Fruit fly (Drosophila melanogaster) whole organism, prepupa: ENCODE results near the gene CG5188.

ENCODE experiments used
- CG1621 ChIP-seq: fragments of 200-800 bp; sonication (Bioruptor generic); optimal IDR thresholded peaks from 3 replicates; lab custom pipeline; 2018; ENCODE audit warnings: missing biosample characterization, mild to moderate bottlenecking, missing genetic modification characterization
- CG3919 ChIP-seq: fragments of 200-800 bp; sonication (Bioruptor generic); optimal IDR thresholded peaks from 3 replicates; lab custom pipeline; 2016; ENCODE audit warnings: missing biosample characterization, missing genetic modification characterization
- CG8119 ChIP-seq: fragments of 200-800 bp; sonication (Bioruptor generic); IDR thresholded peaks from 3 replicates; pipeline ENCODE4 v1.3.6; 2022; ENCODE audit warnings: missing biosample characterization, missing genetic modification characterization
- Eip93F ChIP-seq: fragments of 200-800 bp; sonication (Bioruptor generic); optimal IDR thresholded peaks from 2 replicates; lab custom pipeline; 2016; ENCODE audit warnings: missing biosample characterization, mild to moderate bottlenecking, missing genetic modification characterization
- Met ChIP-seq: fragments of 200-800 bp; sonication (Bioruptor generic); optimal IDR thresholded peaks from 3 replicates; lab custom pipeline; 2016; ENCODE audit warnings: missing biosample characterization, missing genetic modification characterization
- Smox ChIP-seq: fragments of 200-800 bp; sonication (Bioruptor generic); optimal IDR thresholded peaks from 3 replicates; lab custom pipeline; 2016; ENCODE audit warnings: missing biosample characterization, missing genetic modification characterization
- esn ChIP-seq: fragments of 200-800 bp; sonication (Bioruptor generic); optimal IDR thresholded peaks from 2 replicates; lab custom pipeline; 2016; ENCODE audit warnings: missing biosample characterization, mild to moderate bottlenecking, missing genetic modification characterization, moderate library complexity

DNA sequence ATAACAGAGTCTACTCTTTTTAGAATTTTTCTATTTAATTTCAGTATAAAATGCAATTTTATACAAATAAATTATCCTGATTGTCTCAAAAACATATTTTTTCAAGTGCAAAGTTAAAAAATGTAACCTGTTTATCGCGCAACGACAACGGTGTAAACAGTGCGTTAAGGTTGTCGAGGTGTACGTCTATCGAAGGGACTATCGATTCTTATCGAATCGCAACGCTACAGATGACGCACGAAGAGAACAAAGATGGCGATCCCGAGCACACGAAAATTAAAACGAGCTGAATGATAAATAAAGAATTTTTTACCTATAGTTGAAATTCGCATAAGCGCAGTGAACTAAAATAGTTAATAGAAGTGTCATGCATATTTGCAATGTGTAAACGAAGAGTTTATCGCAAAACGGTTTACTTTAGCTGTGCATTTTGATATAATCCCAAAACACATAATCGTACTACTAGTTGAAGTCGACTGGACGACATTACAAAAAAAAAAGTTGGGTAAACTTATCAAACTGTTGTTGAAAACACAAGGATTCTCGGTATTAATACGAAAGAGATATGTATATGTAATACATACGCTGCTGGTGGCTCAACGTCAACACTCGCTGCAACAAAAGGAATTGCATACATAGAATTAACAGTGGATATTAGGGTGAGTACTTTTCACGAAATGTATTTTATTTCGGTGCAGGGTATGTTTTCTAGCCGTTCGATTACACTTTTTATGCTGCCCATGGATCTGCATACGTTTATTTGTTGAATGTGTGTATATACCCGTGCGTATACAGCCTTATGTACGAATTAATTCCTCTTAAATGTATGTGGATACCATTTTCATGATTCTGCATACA lies 40.5 kb upstream of the CG5188 start, which contains the start of gene da:
- TF ChIP-seq CG8119 (GFP tag; lab: Robert Waterston, UW) (no peak; the same call in 2 of the 3 replicates), Smox (GFP tag; lab: Kevin White, UChicago) (peak; percentile 56), esn (GFP tag; lab: Kevin White, UChicago) (peak; percentile 66), Met (GFP tag; lab: Kevin White, UChicago) (peak; percentile 62), CG3919 (GFP tag; lab: Kevin White, UChicago) (no peak), CG1621 (tag; lab: Kevin White, UChicago) (no peak), Eip93F (GFP tag; lab: Kevin White, UChicago) (peak; percentile 21)
